Worm (Caenorhabditis elegans): ENCODE measurements around the gene puf-5.

- no peak for TF ChIP-seq him-1 (tag; optimal IDR thresholded peaks at IDR 0.05)
- TF ChIP-seq dao-5 (tag; optimal IDR thresholded peaks at IDR 0.05) = no peak
- TF ChIP-seq W03F9.2 (tag; optimal IDR thresholded peaks at IDR 0.05) = no peak
Observed at ce11 chrII:8570977-8571376, 4.4 kb upstream of the puf-5 start, which contains the start of gene bcs-1.

All from whole organism, L4/young adult.